Worm (Caenorhabditis elegans): Measurements from ENCODE around the gene F35B3.3.

The F35B3.3 gene

ce11 chrX:16978308-16978707, 35.0 kb upstream of the F35B3.3 start, which contains the start of gene mbl-1:
Gene mbl-1, plus strand, starts transcription at chrX:16978608.
- TF ChIP-seq unc-55 (GFP tag; optimal IDR thresholded peaks at IDR 0.05) (no peak), R02D3.7 (tag; optimal IDR thresholded peaks at IDR 0.05) (no peak), nhr-129 (tag; optimal IDR thresholded peaks at IDR 0.05) (no peak), skn-1 (tag; optimal IDR thresholded peaks at IDR 0.05) (no peak), dmd-4 (tag; optimal IDR thresholded peaks at IDR 0.05) (no peak), ztf-1 (GFP tag; conservative IDR thresholded peaks at IDR 0.05) (no peak), sma-3 (GFP tag; optimal IDR thresholded peaks at IDR 0.05) (no peak), lin-13 (GFP tag; optimal IDR thresholded peaks at IDR 0.05) (no peak), ceh-16 (tag; optimal IDR thresholded peaks at IDR 0.05) (no peak), snpc-4 (tag; optimal IDR thresholded peaks at IDR 0.05) (no peak), mab-5 (tag; optimal IDR thresholded peaks at IDR 0.05) (no peak), nhr-11 (tag; optimal IDR thresholded peaks at IDR 0.05) (no peak)

ce11 chrX:16988367-16988766, 24.9 kb upstream of the F35B3.3 start:
- TF ChIP-seq lsy-2 (tag; optimal IDR thresholded peaks at IDR 0.05) (no peak), mab-5 (tag; optimal IDR thresholded peaks at IDR 0.05) (peak; percentile 18)

DNA sequence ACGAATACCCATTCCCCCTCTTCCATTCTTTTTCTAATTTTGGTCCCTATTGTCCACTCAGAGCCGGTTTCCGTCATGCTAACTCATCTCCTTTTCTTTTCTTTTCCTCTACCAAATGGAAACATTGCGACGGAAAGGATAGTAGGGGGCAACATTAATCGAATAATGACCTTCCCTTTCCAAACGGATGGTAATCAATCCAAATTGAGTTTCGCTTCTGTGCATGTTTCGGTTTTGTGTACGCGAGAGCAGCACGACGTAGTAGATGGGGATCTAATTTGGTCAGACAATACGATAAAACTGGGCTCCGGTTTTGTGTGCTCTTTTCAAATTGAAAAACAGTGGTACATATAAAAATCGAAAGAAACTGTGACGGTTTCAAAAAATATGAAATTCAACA, 21.8 kb upstream of the F35B3.3 start:
- peak; percentile 49 for TF ChIP-seq zag-1 (tag; optimal IDR thresholded peaks at IDR 0.05)
- peak in 1 of 2 experiments; percentile 5 for TF ChIP-seq lsy-2 (tag; optimal IDR thresholded peaks at IDR 0.05)
- no peak for TF ChIP-seq nhr-21 (tag; optimal IDR thresholded peaks at IDR 0.05)
- no peak for TF ChIP-seq ztf-4 (tag; optimal IDR thresholded peaks at IDR 0.05)
- no peak for TF ChIP-seq peb-1 (tag; optimal IDR thresholded peaks at IDR 0.05)
- TF ChIP-seq ama-1 (optimal IDR thresholded peaks at IDR 0.05) = no peak
- no peak for TF ChIP-seq unc-62 (GFP tag; optimal IDR thresholded peaks at IDR 0.05)
- TF ChIP-seq nhr-77 (tag; optimal IDR thresholded peaks at IDR 0.05) = no peak
- TF ChIP-seq aly-2 (tag; optimal IDR thresholded peaks at IDR 0.05) = no peak
- TF ChIP-seq nhr-11 (tag; optimal IDR thresholded peaks at IDR 0.05) = no peak
- TF ChIP-seq C34F6.9 (tag; optimal IDR thresholded peaks at IDR 0.05) = peak; percentile 8
- peak; percentile 0 for TF ChIP-seq nhr-129 (tag; optimal IDR thresholded peaks at IDR 0.05)
- TF ChIP-seq sma-9 (GFP tag; optimal IDR thresholded peaks at IDR 0.05) = peak; percentile 1
- TF ChIP-seq sma-9 (tag; optimal IDR thresholded peaks at IDR 0.05) = no peak

DNA sequence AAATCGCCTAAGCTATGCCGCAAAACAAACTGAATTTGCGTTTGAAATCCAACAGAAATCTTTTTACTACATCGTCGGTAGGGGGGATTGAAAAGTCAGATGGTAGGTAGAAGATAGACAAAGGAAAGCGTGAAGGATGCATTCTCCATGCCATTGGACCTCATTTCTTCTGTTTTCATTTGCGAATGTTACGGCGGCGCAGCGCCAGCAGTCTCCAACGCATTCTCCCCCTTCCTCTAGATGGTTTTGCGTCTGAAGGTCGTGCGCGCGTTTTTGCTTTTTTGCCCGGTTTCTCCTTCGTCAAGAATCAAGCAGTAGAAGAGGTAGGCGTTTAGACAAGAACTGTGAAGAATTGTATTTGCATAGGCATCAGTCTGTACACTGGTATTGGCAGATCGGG, 19.7 kb upstream of the F35B3.3 start:
- no peak for TF ChIP-seq peb-1 (tag; optimal IDR thresholded peaks at IDR 0.05)
- TF ChIP-seq nhr-21 (tag; optimal IDR thresholded peaks at IDR 0.05) = no peak
- TF ChIP-seq skn-1 (tag; optimal IDR thresholded peaks at IDR 0.05) = no peak
- no peak for TF ChIP-seq mab-5 (tag; optimal IDR thresholded peaks at IDR 0.05)
- TF ChIP-seq mbf-1 (tag; optimal IDR thresholded peaks at IDR 0.05) = no peak

ce11 chrX:16994417-16994816, 18.8 kb upstream of the F35B3.3 start:
- TF ChIP-seq blmp-1 (tag; optimal IDR thresholded peaks at IDR 0.05; ENCODE audit: insufficient read depth) (no peak), unc-39 (tag; optimal IDR thresholded peaks at IDR 0.05) (no peak), snpc-4 (tag; optimal IDR thresholded peaks at IDR 0.05) (no peak), ztf-11 (tag; optimal IDR thresholded peaks at IDR 0.05) (no peak), elt-1 (tag; optimal IDR thresholded peaks at IDR 0.05) (no peak)

DNA sequence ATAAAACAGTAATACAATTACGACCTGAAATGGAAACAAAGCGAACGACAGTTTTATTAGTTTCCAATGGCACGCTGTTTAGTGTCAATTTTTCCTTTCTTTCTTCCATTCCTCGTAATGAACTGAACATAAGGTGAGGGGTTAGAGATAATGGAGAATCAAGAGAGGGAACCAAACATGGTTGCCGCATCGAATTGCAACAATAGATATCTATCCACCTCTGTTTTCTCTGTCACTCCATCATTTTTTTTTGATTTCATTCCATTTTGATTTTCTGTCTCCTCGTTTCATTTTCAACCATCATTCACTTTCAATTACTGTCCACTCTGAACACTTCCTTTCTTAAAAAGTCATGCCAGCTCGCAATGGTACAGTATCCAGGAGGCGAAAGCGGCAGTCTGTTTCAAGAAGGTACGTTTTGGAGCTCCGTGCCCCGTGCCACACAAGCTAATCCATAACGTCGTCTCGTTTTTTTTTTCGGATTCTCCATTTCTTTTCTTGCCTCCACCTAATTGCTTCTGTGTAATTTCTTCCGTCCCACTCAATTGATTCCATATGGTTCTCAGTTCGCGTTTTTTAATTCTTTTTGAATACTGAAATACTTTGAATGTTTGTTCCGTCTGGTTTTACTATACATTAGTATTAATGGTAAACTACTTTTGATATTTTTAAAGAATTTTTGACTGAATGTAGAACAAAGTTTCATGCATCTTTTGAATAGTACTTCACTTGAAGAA, 17.9 kb upstream of the F35B3.3 start:
- TF ChIP-seq blmp-1 (tag; optimal IDR thresholded peaks at IDR 0.05; ENCODE audit: insufficient read depth) = peak; percentile 87
- TF ChIP-seq gmeb-1 (tag; optimal IDR thresholded peaks at IDR 0.05) = no peak

- peak; percentile 2 for TF ChIP-seq crh-2 (tag; optimal IDR thresholded peaks at IDR 0.05)
- TF ChIP-seq fos-1 (tag; optimal IDR thresholded peaks at IDR 0.05) = peak; percentile 77
- no peak for TF ChIP-seq nhr-237 (tag; optimal IDR thresholded peaks at IDR 0.05)
Measured at ce11 chrX:16995886-16996283, 17.4 kb upstream of the F35B3.3 start.

All from whole organism, L2 larva.